Fruit fly (Drosophila melanogaster) whole organism, embryonic: ENCODE measurements around the gene Desat2.

ENCODE experiments used
- Antp ChIP-seq: fragments of 200-800 bp; sonication (Bioruptor generic); optimal IDR thresholded peaks from 3 replicates; lab custom pipeline; 2016; ENCODE audit warnings: missing biosample characterization, missing genetic modification characterization
- CG10147 ChIP-seq: fragments of 200-800 bp; sonication (Bioruptor generic); optimal IDR thresholded peaks from 2 replicates; lab custom pipeline; 2019; ENCODE audit warnings: missing biosample characterization, mild to moderate bottlenecking, missing genetic modification characterization, moderate library complexity
- CG1024 ChIP-seq: fragments of 200-800 bp; sonication (Bioruptor generic); IDR thresholded peaks from 2 replicates; pipeline ENCODE4 v1.3.6; 2022; ENCODE audit warnings: missing biosample characterization, missing genetic modification characterization
- CG10366 ChIP-seq: fragments of 200-800 bp; sonication (Bioruptor generic); IDR thresholded peaks from 2 replicates; pipeline ENCODE4 v1.3.6; 2022; ENCODE audit warnings: missing biosample characterization, missing genetic modification characterization
- CG10543 ChIP-seq: fragments of 200-800 bp; sonication (Bioruptor generic); optimal IDR thresholded peaks from 3 replicates; lab custom pipeline; 2017; ENCODE audit warnings: missing biosample characterization, mild to moderate bottlenecking, missing genetic modification characterization, moderate library complexity
- CG11398 ChIP-seq: fragments of 200-800 bp; sonication (Bioruptor generic); optimal IDR thresholded peaks from 2 replicates; lab custom pipeline; 2016; ENCODE audit warnings: missing biosample characterization, missing genetic modification characterization
- CG11456 ChIP-seq: fragments of 200-800 bp; sonication (Bioruptor generic); IDR thresholded peaks from 3 replicates; pipeline ENCODE4 v1.3.6; 2022; ENCODE audit warnings: missing biosample characterization, missing genetic modification characterization
- CG12769 ChIP-seq: fragments of 200-800 bp; sonication (Bioruptor generic); optimal IDR thresholded peaks from 2 replicates; lab custom pipeline; 2019; ENCODE audit warnings: missing biosample characterization, mild to moderate bottlenecking, missing genetic modification characterization, moderate library complexity
- CG13296 ChIP-seq: fragments of 200-800 bp; sonication (Bioruptor generic); optimal IDR thresholded peaks from 3 replicates; lab custom pipeline; 2018; ENCODE audit warnings: missing biosample characterization, mild to moderate bottlenecking, missing genetic modification characterization
- CG1603 ChIP-seq: fragments of 200-800 bp; sonication (Bioruptor generic); optimal IDR thresholded peaks from 2 replicates; lab custom pipeline; 2019; ENCODE audit warnings: missing biosample characterization, mild to moderate bottlenecking, missing genetic modification characterization, moderate library complexity
- CG17568 ChIP-seq: fragments of 200-800 bp; sonication (Bioruptor generic); optimal IDR thresholded peaks from 2 replicates; lab custom pipeline; 2018; ENCODE audit warnings: missing biosample characterization, mild to moderate bottlenecking, missing genetic modification characterization, moderate library complexity
- CG18619 ChIP-seq: fragments of 200-800 bp; sonication (Bioruptor generic); optimal IDR thresholded peaks from 3 replicates; lab custom pipeline; 2017; ENCODE audit warnings: missing biosample characterization, mild to moderate bottlenecking, missing genetic modification characterization
- CG2889 ChIP-seq: fragments of 200-800 bp; sonication (Bioruptor generic); IDR thresholded peaks from 3 replicates; pipeline ENCODE4 v1.3.6; 2022; ENCODE audit warnings: missing biosample characterization, missing genetic modification characterization
- CG31441 ChIP-seq: fragments of 200-800 bp; sonication (Bioruptor generic); IDR thresholded peaks from 2 replicates; pipeline ENCODE4 v1.3.6; 2022; ENCODE audit warnings: missing biosample characterization, missing genetic modification characterization
- CG3847 ChIP-seq: fragments of 200-800 bp; sonication (Bioruptor generic); IDR thresholded peaks from 2 replicates; pipeline ENCODE4 v1.3.6; 2022; ENCODE audit warnings: missing biosample characterization, missing genetic modification characterization
- CG4360 ChIP-seq: fragments of 200-800 bp; sonication (Bioruptor generic); IDR thresholded peaks from 2 replicates; pipeline ENCODE4 v1.3.6; 2022; ENCODE audit warnings: missing biosample characterization, missing genetic modification characterization
- CG5180 ChIP-seq: fragments of 200-800 bp; sonication (Bioruptor generic); optimal IDR thresholded peaks from 3 replicates; lab custom pipeline; 2017; ENCODE audit warnings: missing biosample characterization, missing genetic modification characterization, mild to moderate bottlenecking, moderate library complexity, missing genetic modification reagents
- CG7357 ChIP-seq: fragments of 200-800 bp; sonication (Bioruptor generic); IDR thresholded peaks from 3 replicates; pipeline ENCODE4 v1.3.6; 2022; ENCODE audit warnings: missing biosample characterization, missing genetic modification characterization
- CG7928 ChIP-seq: fragments of 200-800 bp; sonication (Bioruptor generic); optimal IDR thresholded peaks from 2 replicates; lab custom pipeline; 2017; ENCODE audit warnings: missing biosample characterization, mild to moderate bottlenecking, missing genetic modification characterization
- CG8290 ChIP-seq, 3 experiments: fragments of 200-800 bp; sonication (Bioruptor generic); optimal IDR thresholded peaks; 2 replicates each; lab custom pipeline; 2016 to 2019; ENCODE audit warnings: missing biosample characterization in 3 of 3, missing genetic modification characterization in 3 of 3, mild to moderate bottlenecking in 2 of 3, moderate library complexity in 1 of 3
- CoRest ChIP-seq: fragments of 200-800 bp; sonication (Bioruptor generic); optimal IDR thresholded peaks from 3 replicates; lab custom pipeline; 2018; ENCODE audit warnings: missing biosample characterization, mild to moderate bottlenecking, missing genetic modification characterization, moderate library complexity
- Hand ChIP-seq: fragments of 200-800 bp; sonication (Bioruptor generic); optimal IDR thresholded peaks from 2 replicates; lab custom pipeline; 2017; ENCODE audit warnings: mild to moderate bottlenecking, missing biosample characterization, missing genetic modification reagents, missing genetic modification characterization
- HmgD ChIP-seq: fragments of 200-800 bp; sonication (Bioruptor generic); optimal IDR thresholded peaks from 3 replicates; lab custom pipeline; 2016; ENCODE audit warnings: missing biosample characterization, missing genetic modification characterization
- Lpt ChIP-seq: fragments of >200 bp; optimal IDR thresholded peaks from 2 replicates; lab custom pipeline; 2018; ENCODE audit warnings: missing biosample characterization, missing genetic modification characterization
- MBD-R2 ChIP-seq: fragments of 200-800 bp; sonication (Bioruptor generic); IDR thresholded peaks from 2 replicates; pipeline ENCODE4 v1.3.6; 2022; ENCODE audit warnings: missing biosample characterization, missing genetic modification characterization
- Mes4 ChIP-seq: fragments of 200-800 bp; sonication (Bioruptor generic); optimal IDR thresholded peaks from 2 replicates; lab custom pipeline; 2016; ENCODE audit warnings: missing biosample characterization, missing genetic modification characterization
- Sox100B ChIP-seq: fragments of 200-800 bp; sonication (Bioruptor generic); optimal IDR thresholded peaks from 3 replicates; lab custom pipeline; 2018; ENCODE audit warnings: missing biosample characterization, mild to moderate bottlenecking, missing genetic modification characterization
- Spps ChIP-seq: fragments of 200-800 bp; sonication (Bioruptor generic); optimal IDR thresholded peaks from 2 replicates; lab custom pipeline; 2018; ENCODE audit warnings: missing biosample characterization, mild to moderate bottlenecking, missing genetic modification characterization
- Usf ChIP-seq: fragments of 200-800 bp; sonication (Bioruptor generic); optimal IDR thresholded peaks from 2 replicates; lab custom pipeline; 2017; ENCODE audit warnings: missing genotype, missing biosample characterization, missing genetic modification characterization
- ato ChIP-seq: fragments of 200-800 bp; sonication (Bioruptor generic); IDR thresholded peaks from 2 replicates; pipeline ENCODE4 v1.3.6; 2022; ENCODE audit warnings: missing biosample characterization, missing genetic modification characterization; ENCODE audit not compliant: partially characterized antibody
- bowl ChIP-seq: fragments of 200-800 bp; sonication (Bioruptor generic); IDR thresholded peaks from 2 replicates; pipeline ENCODE4 v1.3.6; 2022; ENCODE audit warnings: missing biosample characterization, missing genetic modification characterization
- gro ChIP-seq: fragments of 200-800 bp; sonication (Bioruptor generic); optimal IDR thresholded peaks from 2 replicates; lab custom pipeline; 2016; ENCODE audit warnings: missing biosample characterization, missing genetic modification characterization
- gt ChIP-seq: fragments of 200-800 bp; sonication (Bioruptor generic); IDR thresholded peaks from 2 replicates; pipeline ENCODE4 v1.3.6; 2022; ENCODE audit warnings: missing biosample characterization, missing genetic modification characterization
- hth ChIP-seq: fragments of >200 bp; optimal IDR thresholded peaks from 2 replicates; lab custom pipeline; 2017; ENCODE audit warnings: inconsistent platforms
- kay ChIP-seq: fragments of 200-800 bp; sonication (Bioruptor generic); optimal IDR thresholded peaks from 2 replicates; lab custom pipeline; 2016; ENCODE audit warnings: missing biosample characterization, missing genetic modification characterization
- knrl ChIP-seq: fragments of 200-800 bp; sonication (Bioruptor generic); IDR thresholded peaks from 3 replicates; pipeline ENCODE4 v1.3.6; 2022; ENCODE audit warnings: missing biosample characterization, missing genetic modification characterization; ENCODE audit not compliant: partially characterized antibody
- luna ChIP-seq: fragments of 200-800 bp; sonication (Bioruptor generic); optimal IDR thresholded peaks from 2 replicates; lab custom pipeline; 2016; ENCODE audit warnings: missing biosample characterization, missing genetic modification characterization
- nau ChIP-seq: fragments of 200-800 bp; sonication (Bioruptor generic); optimal IDR thresholded peaks from 3 replicates; lab custom pipeline; 2017; ENCODE audit warnings: missing biosample characterization, mild to moderate bottlenecking, missing genetic modification characterization, missing genetic modification reagents
- nom ChIP-seq: fragments of 200-800 bp; sonication (Bioruptor generic); optimal IDR thresholded peaks from 2 replicates; lab custom pipeline; 2017; ENCODE audit warnings: missing biosample characterization, missing genetic modification characterization, mild to moderate bottlenecking, moderate library complexity, missing genetic modification reagents
- odd ChIP-seq: fragments of 200-800 bp; sonication (Bioruptor generic); optimal IDR thresholded peaks from 2 replicates; lab custom pipeline; 2017; ENCODE audit warnings: missing biosample characterization, mild to moderate bottlenecking, missing genetic modification characterization
- otp ChIP-seq: fragments of 200-800 bp; sonication (Bioruptor generic); IDR thresholded peaks from 3 replicates; pipeline ENCODE4, ENCODE4 v1.3.6; 2022; ENCODE audit warnings: missing biosample characterization, missing genetic modification characterization
- phol ChIP-seq: fragments of 200-800 bp; sonication (Bioruptor generic); optimal IDR thresholded peaks from 3 replicates; lab custom pipeline; 2018; ENCODE audit warnings: missing biosample characterization, mild to moderate bottlenecking, missing genetic modification characterization, moderate library complexity
- psq ChIP-seq: fragments of 200-800 bp; sonication (Bioruptor generic); optimal IDR thresholded peaks from 2 replicates; lab custom pipeline; 2017; ENCODE audit warnings: missing biosample characterization, missing genetic modification characterization
- row ChIP-seq: fragments of 200-800 bp; sonication (Bioruptor generic); IDR thresholded peaks from 3 replicates; pipeline ENCODE4 v1.3.6; 2022; ENCODE audit warnings: missing biosample characterization, missing genetic modification characterization
- sqz ChIP-seq: fragments of 200-800 bp; sonication (Bioruptor generic); optimal IDR thresholded peaks from 3 replicates; lab custom pipeline; 2018; ENCODE audit warnings: missing biosample characterization, mild to moderate bottlenecking, missing genetic modification characterization
- ssp ChIP-seq: fragments of 200-800 bp; sonication (Bioruptor generic); IDR thresholded peaks from 2 replicates; pipeline ENCODE4 v1.3.6; 2022; ENCODE audit warnings: missing biosample characterization, missing genetic modification characterization
- tll ChIP-seq, 2 experiments: fragments of 200-800 bp in 1 of 2; fragments of >200 bp in 1 of 2; sonication (Bioruptor generic) in 1 of 2; optimal IDR thresholded peaks; 2 replicates each; lab custom pipeline; 2017 to 2019; ENCODE audit warnings: missing biosample characterization in 2 of 2, missing genetic modification characterization in 2 of 2, mild to moderate bottlenecking in 1 of 2, moderate library complexity in 1 of 2
- vnd ChIP-seq: fragments of 200-800 bp; sonication (Bioruptor generic); IDR thresholded peaks from 3 replicates; pipeline ENCODE4 v1.3.6; 2022; ENCODE audit warnings: missing biosample characterization, missing genetic modification characterization; ENCODE audit not compliant: partially characterized antibody
- vvl ChIP-seq: fragments of 200-800 bp; sonication (Bioruptor generic); IDR thresholded peaks from 2 replicates; pipeline ENCODE4 v1.3.6; 2022; ENCODE audit warnings: missing biosample characterization, missing genetic modification characterization

The Desat2 gene

DNA sequence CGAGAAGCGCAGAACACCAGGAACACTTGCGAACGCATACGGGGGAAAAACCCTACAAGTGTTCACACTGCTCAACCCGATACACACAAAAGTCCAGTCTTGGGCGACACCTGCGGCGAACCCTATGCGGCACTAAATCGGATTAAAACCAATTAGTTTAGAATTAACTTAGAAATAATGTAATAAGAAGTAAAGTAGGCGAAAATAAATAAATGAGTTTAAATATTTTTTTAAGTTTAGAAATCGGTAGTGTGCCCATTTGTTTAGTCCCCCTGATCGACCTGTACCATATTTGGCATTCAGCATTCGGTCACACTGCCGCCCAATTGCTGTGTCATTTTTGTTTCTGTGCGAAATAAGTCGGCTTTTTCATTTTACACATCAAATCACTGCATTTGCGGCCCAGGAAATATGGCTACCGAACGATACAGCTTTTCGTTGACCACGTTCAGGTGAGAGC lies 5.0 kb upstream of the Desat2 start, which contains the start of gene Prosalpha2 (continued):
- TF ChIP-seq CG5180 (GFP tag; lab: Kevin White, UChicago), result no peak
- TF ChIP-seq CG1603 (tag; lab: Kevin White, UChicago), result peak; percentile 55
- TF ChIP-seq nom (GFP tag; lab: Kevin White, UChicago), result peak; percentile 1
- TF ChIP-seq, all 482 proteins: peak for 69

DNA sequence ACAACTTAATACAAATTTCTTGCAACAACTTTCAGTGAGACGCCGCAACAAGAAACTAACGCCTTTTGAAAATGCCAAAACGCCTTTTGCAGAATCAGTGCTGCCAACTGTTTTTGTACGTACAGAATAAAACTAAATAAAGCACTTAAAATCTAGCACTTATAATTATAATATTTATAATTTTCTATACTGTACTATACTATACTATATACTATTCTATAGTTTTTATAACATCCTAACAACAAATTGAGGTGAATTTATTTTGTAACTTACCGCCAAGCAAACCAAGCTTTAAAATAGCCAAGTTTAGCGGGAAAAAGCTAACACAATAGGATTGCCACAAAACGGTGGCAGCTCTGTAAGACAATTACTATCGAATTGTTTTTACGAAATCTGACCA lies 2.3 kb upstream of the Desat2 start, which contains the start of the genes Aos1 and Srlp:
Gene Aos1 (minus strand): TSS at position 59 of the 400 bp plus-strand sequence.
Gene Srlp (plus strand): TSS at position 335 of the 400 bp plus-strand sequence.
- no peak for TF ChIP-seq tll (GFP tag; optimal IDR thresholded peaks at IDR 0.05; lab: Kevin White, UChicago)
- no peak for TF ChIP-seq CG4360
- TF ChIP-seq vvl, result no peak
- no peak for TF ChIP-seq ssp
- TF ChIP-seq CG17568 (GFP tag; lab: Kevin White, UChicago), result no peak
- TF ChIP-seq CG12769 (tag; lab: Kevin White, UChicago), result no peak
- no peak for TF ChIP-seq gro (GFP tag; lab: Kevin White, UChicago)
- TF ChIP-seq CG18619 (GFP tag; lab: Kevin White, UChicago), result peak; percentile 26
- TF ChIP-seq MBD-R2, result peak; percentile 69
- peak; percentile 54 for TF ChIP-seq CG13296
- no peak for TF ChIP-seq CG7928 (GFP tag; lab: Kevin White, UChicago)
- no peak for TF ChIP-seq odd (GFP tag; lab: Kevin White, UChicago)
- no peak for TF ChIP-seq CG11456 (GFP tag; lab: Robert Waterston, UW)
- TF ChIP-seq CG10543 (GFP tag; lab: Kevin White, UChicago), result peak; percentile 41
- TF ChIP-seq bowl (GFP tag; lab: Robert Waterston, UW), result no peak
- TF ChIP-seq CG7357 (GFP tag; lab: Robert Waterston, UW), result no peak
- TF ChIP-seq CG31441 (GFP tag; lab: Robert Waterston, UW), result no peak; the same call in 1 of the 2 replicates
- TF ChIP-seq Spps (tag; lab: Kevin White, UChicago), result no peak
- no peak for TF ChIP-seq kay (GFP tag; lab: Kevin White, UChicago)
- peak; percentile 55; the same call in 1 of the 2 replicates for TF ChIP-seq CG3847 (GFP tag; lab: Robert Waterston, UW)
- peak; percentile 80 for TF ChIP-seq phol
- TF ChIP-seq luna (GFP tag; lab: Kevin White, UChicago), result no peak
- TF ChIP-seq vnd (GFP tag; lab: Robert Waterston, UW), result no peak
- 0 out of 3 replicates have a peak, but pooled peaks have one; percentile 36 for TF ChIP-seq knrl (GFP tag; lab: Robert Waterston, UW)
- TF ChIP-seq nau (GFP tag; lab: Kevin White, UChicago), result no peak
- no peak for TF ChIP-seq CG1024 (GFP tag; lab: Robert Waterston, UW)
- TF ChIP-seq Lpt (GFP tag; lab: Kevin White, UChicago), result no peak
- no peak for TF ChIP-seq Sox100B (GFP tag; lab: Kevin White, UChicago)
- peak; percentile 62 for TF ChIP-seq CG10147
- TF ChIP-seq HmgD (GFP tag; lab: Kevin White, UChicago), result no peak
- no peak for TF ChIP-seq sqz (GFP tag; lab: Kevin White, UChicago)
- no peak for TF ChIP-seq hth (lab: Kevin White, UChicago)
- no peak for TF ChIP-seq otp (GFP tag; lab: Robert Waterston, UW)
- TF ChIP-seq gt, result no peak
- TF ChIP-seq CG10366 (GFP tag; lab: Robert Waterston, UW), result no peak
- TF ChIP-seq CoRest (tag; lab: Kevin White, UChicago), result peak; percentile 83
- TF ChIP-seq CG11398 (GFP tag; lab: Kevin White, UChicago), result no peak
- TF ChIP-seq CG2889 (GFP tag; lab: Robert Waterston, UW), result no peak
- no peak for TF ChIP-seq Mes4
- TF ChIP-seq Antp, result no peak
- no peak for TF ChIP-seq psq (GFP tag; lab: Kevin White, UChicago)
- TF ChIP-seq CG8290 (GFP tag; optimal IDR thresholded peaks at IDR 0.05; lab: Kevin White, UChicago), result peak; percentile 19
- no peak for TF ChIP-seq CG8290 (tag; optimal IDR thresholded peaks at IDR 0.05; lab: Kevin White, UChicago)
- peak; percentile 9 for TF ChIP-seq Usf (GFP tag; lab: Kevin White, UChicago)
- no peak for TF ChIP-seq ato
- no peak for TF ChIP-seq Hand (GFP tag; lab: Kevin White, UChicago)
- peak; percentile 88 for TF ChIP-seq row (GFP tag; lab: Robert Waterston, UW)
